Worm (Caenorhabditis elegans) whole organism, L1 larva: ENCODE data around the gene F26D2.14.

ENCODE experiments used
- C34B4.2 ChIP-seq: sonication (generic microtip); optimal IDR thresholded peaks from 2 replicates; lab custom pipeline; 2017; ENCODE audit warnings: mild to moderate bottlenecking, missing genetic modification characterization, missing compliant biosample characterization
- F16B12.6 ChIP-seq: fragments of 150-350 bp; optimal IDR thresholded peaks from 2 replicates; lab custom pipeline; 2014; ENCODE audit warnings: missing biosample characterization, missing genetic modification characterization
- ama-1 ChIP-seq: fragments of 150-350 bp; optimal IDR thresholded peaks from 2 replicates; lab custom pipeline; 2014
- blmp-1 ChIP-seq: fragments of 150-350 bp; optimal IDR thresholded peaks from 2 replicates; lab custom pipeline; 2014; ENCODE audit warnings: missing biosample characterization, missing genetic modification characterization
- ceh-8 ChIP-seq: fragments of 200-800 bp; sonication (Bioruptor generic); optimal IDR thresholded peaks from 2 replicates; lab custom pipeline; 2018; ENCODE audit warnings: mild to moderate bottlenecking, missing genetic modification characterization, moderate library complexity, missing compliant biosample characterization
- ceh-82 ChIP-seq, 3 experiments: fragments of 150-350 bp in 1 of 3; sonication (generic microtip) in 2 of 3; optimal IDR thresholded peaks; 2 replicates each; lab custom pipeline; 2014 to 2017; ENCODE audit warnings: missing biosample characterization in 3 of 3, missing genetic modification characterization in 3 of 3
- ceh-88 ChIP-seq: fragments of 200-800 bp; sonication (Bioruptor generic); IDR thresholded peaks from 2 replicates; pipeline ENCODE4 v1.3.6; 2022; ENCODE audit warnings: missing genetic modification characterization, missing compliant biosample characterization
- ces-1 ChIP-seq: fragments of 150-350 bp; optimal IDR thresholded peaks from 2 replicates; lab custom pipeline; 2014; ENCODE audit warnings: missing biosample characterization, missing genetic modification reagents, missing genetic modification characterization
- efl-3 ChIP-seq: fragments of 200-800 bp; sonication (Bioruptor generic); optimal IDR thresholded peaks from 2 replicates; lab custom pipeline; 2018; ENCODE audit warnings: mild to moderate bottlenecking, missing genetic modification characterization, missing compliant biosample characterization
- elt-2 ChIP-seq: sonication (generic microtip); optimal IDR thresholded peaks from 2 replicates; lab custom pipeline; 2016; ENCODE audit warnings: missing genetic modification characterization, mild to moderate bottlenecking, inconsistent platforms, missing compliant biosample characterization, missing genetic modification reagents
- elt-3 ChIP-seq, 6 experiments: fragments of 150-350 bp in 1 of 6; sonication (generic microtip); optimal IDR thresholded peaks; 2 replicates each; lab custom pipeline; 2017 to 2018; ENCODE audit warnings: missing biosample characterization in 6 of 6, missing genetic modification characterization in 6 of 6, inconsistent platforms in 1 of 6
- ets-5 ChIP-seq: fragments of 200-800 bp; sonication (Bioruptor generic); IDR thresholded peaks from 2 replicates; pipeline ENCODE4 v1.3.6; 2022; ENCODE audit warnings: missing genetic modification characterization, missing compliant biosample characterization
- grh-1 ChIP-seq: fragments of 200-800 bp; sonication (Bioruptor generic); IDR thresholded peaks from 2 replicates; pipeline ENCODE4 v1.3.6; 2022; ENCODE audit warnings: missing genetic modification reagents, missing genetic modification characterization, missing compliant biosample characterization
- hlh-17 ChIP-seq: fragments of 200-800 bp; sonication (Bioruptor generic); optimal IDR thresholded peaks from 2 replicates; lab custom pipeline; 2018; ENCODE audit warnings: missing genetic modification characterization, mild to moderate bottlenecking, missing compliant biosample characterization, moderate library complexity, borderline replicate concordance
- hpl-2 ChIP-seq: fragments of 150-350 bp; optimal IDR thresholded peaks from 2 replicates; lab custom pipeline; 2014; ENCODE audit warnings: missing biosample characterization, missing genetic modification reagents, missing genetic modification characterization
- irx-1 ChIP-seq: sonication (generic microtip); optimal IDR thresholded peaks from 2 replicates; lab custom pipeline; 2016; ENCODE audit warnings: missing genetic modification characterization, missing compliant biosample characterization
- lin-13 ChIP-seq: fragments of 150-350 bp; optimal IDR thresholded peaks from 2 replicates; lab custom pipeline; 2014; ENCODE audit warnings: missing biosample characterization, missing genetic modification reagents, missing genetic modification characterization
- lin-14 ChIP-seq: fragments of 200-800 bp; sonication (Bioruptor generic); optimal IDR thresholded peaks from 2 replicates; lab custom pipeline; 2018; ENCODE audit warnings: mild to moderate bottlenecking, missing genetic modification characterization, moderate library complexity, missing compliant biosample characterization
- lin-15B ChIP-seq: fragments of 150-350 bp; sonication (generic microtip); optimal IDR thresholded peaks from 3 replicates; lab custom pipeline; 2014; ENCODE audit warnings: missing biosample characterization, missing genetic modification characterization
- lsy-2 ChIP-seq, 2 experiments: fragments of 150-350 bp; optimal IDR thresholded peaks; 2 replicates each; lab custom pipeline; 2014; ENCODE audit warnings: missing biosample characterization in 2 of 2, missing genetic modification characterization in 2 of 2
- mab-9 ChIP-seq: fragments of 200-800 bp; sonication (Bioruptor generic); IDR thresholded peaks from 2 replicates; pipeline ENCODE4 v1.3.6; 2022; ENCODE audit warnings: missing genetic modification reagents, missing genetic modification characterization, missing compliant biosample characterization
- mdl-1 ChIP-seq, 2 experiments: fragments of 150-350 bp; optimal IDR thresholded peaks; 2 replicates each; lab custom pipeline; 2014 to 2017; ENCODE audit warnings: missing biosample characterization in 2 of 2, missing genetic modification characterization in 2 of 2, inconsistent platforms in 1 of 2
- mef-2 ChIP-seq: fragments of 150-350 bp; optimal IDR thresholded peaks from 2 replicates; lab custom pipeline; 2014; ENCODE audit warnings: missing biosample characterization, missing genetic modification characterization
- nhr-19 ChIP-seq: fragments of 200-800 bp; sonication (Bioruptor generic); conservative IDR thresholded peaks from 2 replicates; pipeline ENCODE4 v1.3.6; 2022; ENCODE audit warnings: missing genetic modification characterization, missing compliant biosample characterization
- nhr-28 ChIP-seq: fragments of 150-350 bp; optimal IDR thresholded peaks from 2 replicates; lab custom pipeline; 2014; ENCODE audit warnings: missing biosample characterization, missing genetic modification characterization
- nhr-71 ChIP-seq: sonication (generic microtip); optimal IDR thresholded peaks from 2 replicates; lab custom pipeline; 2016; ENCODE audit warnings: mild to moderate bottlenecking, missing genetic modification characterization, moderate library complexity, missing compliant biosample characterization
- nhr-90 ChIP-seq: sonication (generic microtip); optimal IDR thresholded peaks from 2 replicates; lab custom pipeline; 2016; ENCODE audit warnings: mild to moderate bottlenecking, missing genetic modification characterization, missing compliant biosample characterization; ENCODE audit not compliant: poor library complexity
- rnt-1 ChIP-seq: sonication (generic microtip); optimal IDR thresholded peaks from 2 replicates; lab custom pipeline; 2016; ENCODE audit warnings: mild to moderate bottlenecking, missing genetic modification characterization, moderate library complexity, missing compliant biosample characterization
- snu-23 ChIP-seq: sonication (generic microtip); optimal IDR thresholded peaks from 2 replicates; lab custom pipeline; 2016; ENCODE audit warnings: missing genetic modification characterization, missing compliant biosample characterization
- sptf-1 ChIP-seq: fragments of 150-350 bp; optimal IDR thresholded peaks from 2 replicates; lab custom pipeline; 2014; ENCODE audit warnings: missing biosample characterization, missing genetic modification characterization
- sup-37 ChIP-seq: fragments of 200-800 bp; sonication (Bioruptor generic); optimal IDR thresholded peaks from 2 replicates; lab custom pipeline; 2018; ENCODE audit warnings: mild to moderate bottlenecking, missing genetic modification characterization, missing compliant biosample characterization
- unc-130 ChIP-seq: fragments of 150-350 bp; optimal IDR thresholded peaks from 2 replicates; lab custom pipeline; 2017; ENCODE audit warnings: missing biosample characterization, missing genetic modification characterization, inconsistent platforms
- unc-30 ChIP-seq: sonication (generic microtip); optimal IDR thresholded peaks from 2 replicates; lab custom pipeline; 2017; ENCODE audit warnings: missing biosample characterization, missing genetic modification characterization
- xbp-1 ChIP-seq: sonication (generic microtip); optimal IDR thresholded peaks from 2 replicates; lab custom pipeline; 2016; ENCODE audit warnings: missing genetic modification characterization, missing compliant biosample characterization
- zag-1 ChIP-seq: fragments of 150-350 bp; optimal IDR thresholded peaks from 2 replicates; lab custom pipeline; 2014; ENCODE audit warnings: missing biosample characterization, missing genetic modification characterization
- zip-4 ChIP-seq: fragments of 200-800 bp; sonication (Bioruptor generic); optimal IDR thresholded peaks from 2 replicates; lab custom pipeline; 2018; ENCODE audit warnings: mild to moderate bottlenecking, missing genetic modification characterization, moderate library complexity, missing compliant biosample characterization
- ztf-4 ChIP-seq: fragments of 150-350 bp; optimal IDR thresholded peaks from 2 replicates; lab custom pipeline; 2014; ENCODE audit warnings: missing biosample characterization, missing genetic modification characterization

F26D2.14 gene

DNA sequence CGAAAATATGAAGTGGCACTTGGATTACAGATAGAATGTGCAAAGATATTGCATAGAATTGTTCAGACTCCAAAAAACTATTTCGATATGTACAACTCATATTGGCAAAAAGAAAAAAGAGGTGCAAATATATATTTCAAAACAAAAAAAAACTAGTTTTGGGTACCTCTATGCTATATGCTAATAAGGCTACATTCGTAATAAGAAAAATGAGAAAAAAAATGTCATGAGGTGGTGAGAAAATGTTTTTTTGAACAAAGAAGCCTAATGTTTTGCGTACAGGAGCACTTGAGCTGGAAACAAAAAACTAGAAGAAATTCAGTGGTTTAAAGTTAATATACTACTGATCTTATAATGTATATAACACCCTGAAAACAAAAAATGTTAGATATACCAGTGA lies 25.2 kb downstream of the F26D2.14 start, which contains the start of gene srh-142:
TSS of gene srh-142 (minus strand) at position 101 of the 400 bp plus-strand sequence.
- no peak for TF ChIP-seq irx-1 (tag; lab: Kevin White, UChicago)
- no peak for TF ChIP-seq F16B12.6 (tag; lab: Kevin White, UChicago)
- TF ChIP-seq C34B4.2 (tag; lab: Kevin White, UChicago) = no peak
- TF ChIP-seq hlh-17 = no peak
- no peak for TF ChIP-seq hpl-2 (GFP tag; lab: Kevin White, UChicago)
- no peak for TF ChIP-seq lsy-2 (tag; optimal IDR thresholded peaks at IDR 0.05; lab: Kevin White, UChicago)
- TF ChIP-seq grh-1 (GFP tag; lab: Robert Waterston, UW) = no peak
- no peak for TF ChIP-seq snu-23 (GFP tag; lab: Kevin White, UChicago)
- TF ChIP-seq nhr-90 (tag; lab: Kevin White, UChicago) = no peak
- no peak for TF ChIP-seq unc-30 (tag; lab: Kevin White, UChicago)
- no peak for TF ChIP-seq mab-9 (GFP tag; lab: Robert Waterston, UW)
- no peak for TF ChIP-seq ztf-4
- no peak for TF ChIP-seq mef-2 (tag; lab: Kevin White, UChicago)
- TF ChIP-seq nhr-71 (tag; lab: Kevin White, UChicago) = no peak

DNA sequence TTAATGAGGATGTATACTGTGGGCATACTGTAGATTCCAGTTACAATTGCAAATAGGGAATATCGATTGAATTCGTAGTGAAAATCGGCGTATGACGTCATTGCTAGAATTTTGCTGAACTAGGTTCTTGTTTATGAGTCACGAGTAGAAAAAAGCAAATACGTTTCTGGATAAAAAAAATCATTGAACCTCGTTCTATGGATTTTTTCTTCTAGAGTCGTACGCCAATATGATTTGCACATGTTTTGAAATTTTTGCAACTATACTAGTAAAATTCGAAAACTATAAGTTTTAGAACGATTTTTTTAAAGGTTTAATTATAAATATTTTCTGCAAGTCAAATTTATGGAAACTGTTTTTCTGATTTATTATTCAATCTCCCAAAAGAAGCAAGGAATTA lies 32.2 kb downstream of the F26D2.14 start, which contains the start of gene sru-44:
TSS of gene sru-44 (minus strand) at position 101 of the 400 bp plus-strand sequence.
- TF ChIP-seq sptf-1 (tag; lab: Kevin White, UChicago) (no peak), ceh-88 (GFP tag; lab: Robert Waterston, UW) (no peak), lin-15B (no peak), ces-1 (GFP tag; lab: Kevin White, UChicago) (no peak), lsy-2 (tag; optimal IDR thresholded peaks at IDR 0.05; lab: Kevin White, UChicago) (no peak), ceh-8 (GFP tag; lab: Kevin White, UChicago) (no peak), lin-14 (GFP tag; lab: Kevin White, UChicago) (no peak), zip-4 (GFP tag; lab: Kevin White, UChicago) (no peak), xbp-1 (tag; lab: Kevin White, UChicago) (no peak), rnt-1 (tag; lab: Kevin White, UChicago) (no peak), ztf-4 (no peak), lin-13 (GFP tag; lab: Kevin White, UChicago) (no peak), hpl-2 (GFP tag; lab: Kevin White, UChicago) (no peak), mdl-1 (tag; optimal IDR thresholded peaks at IDR 0.05; lab: Kevin White, UChicago) (no peak), unc-30 (tag; lab: Kevin White, UChicago) (no peak), nhr-28 (tag; lab: Kevin White, UChicago) (no peak), nhr-19 (GFP tag; lab: Robert Waterston, UW) (no peak), efl-3 (no peak), zag-1 (no peak)

DNA sequence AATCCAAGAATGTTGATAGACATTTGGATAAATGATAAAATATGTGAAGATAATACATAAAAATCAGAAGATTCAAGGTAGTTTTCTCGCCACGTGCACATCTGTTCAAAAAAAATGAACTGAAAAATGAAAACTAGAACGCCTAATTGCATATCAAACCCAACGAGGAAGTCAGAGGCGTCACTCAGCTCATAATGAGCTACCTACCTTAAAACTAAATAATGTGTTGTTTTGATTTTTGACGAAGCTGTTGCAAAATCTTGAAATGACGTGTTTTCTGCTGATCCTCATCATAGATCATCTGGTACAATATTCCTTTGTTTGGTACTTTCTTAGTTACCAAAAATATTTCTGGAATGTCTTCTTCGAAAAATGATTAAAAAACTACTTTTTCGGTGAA lies 35.3 kb downstream of the F26D2.14 start, which contains the start of gene srh-138:
TSS of gene srh-138 (minus strand) at position 101 of the 400 bp plus-strand sequence.
- TF ChIP-seq unc-130 (tag; lab: Kevin White, UChicago) (no peak), blmp-1 (tag; lab: Kevin White, UChicago) (no peak), nhr-90 (tag; lab: Kevin White, UChicago) (no peak), ets-5 (GFP tag; lab: Robert Waterston, UW) (no peak), elt-3 (tag; optimal IDR thresholded peaks at IDR 0.05; lab: Kevin White, UChicago) (no peak), elt-2 (tag; lab: Kevin White, UChicago) (no peak), ama-1 (lab: Kevin White, UChicago) (no peak), nhr-19 (GFP tag; lab: Robert Waterston, UW) (no peak), lin-13 (GFP tag; lab: Kevin White, UChicago) (no peak), sup-37 (GFP tag; lab: Kevin White, UChicago) (no peak), nhr-71 (tag; lab: Kevin White, UChicago) (no peak), ceh-82 (tag; optimal IDR thresholded peaks at IDR 0.05; lab: Kevin White, UChicago) (no peak)
- TF ChIP-seq, all 84 proteins: peak for 0
